Worm (Caenorhabditis elegans) whole organism, early embryonic: ENCODE results near the gene ZK1010.12.

Source experiments
- B0310.2 ChIP-seq: sonication (generic microtip); optimal IDR thresholded peaks from 2 replicates; lab custom pipeline; 2016; ENCODE audit warnings: mild to moderate bottlenecking, missing genetic modification characterization, missing compliant biosample characterization
- aly-1 ChIP-seq: sonication (generic microtip); optimal IDR thresholded peaks from 2 replicates; lab custom pipeline; 2016; ENCODE audit warnings: missing genetic modification characterization, missing compliant biosample characterization
- ama-1 ChIP-seq: fragments of 150-350 bp; optimal IDR thresholded peaks from 2 replicates; lab custom pipeline; 2014
- ceh-13 ChIP-seq: fragments of 200-800 bp; sonication (Bioruptor generic); optimal IDR thresholded peaks from 2 replicates; lab custom pipeline; 2018; ENCODE audit warnings: mild to moderate bottlenecking, missing genetic modification characterization, missing compliant biosample characterization
- ets-7 ChIP-seq: sonication (generic microtip); optimal IDR thresholded peaks from 2 replicates; lab custom pipeline; 2016; ENCODE audit warnings: missing genotype, missing genetic modification characterization, missing compliant biosample characterization
- flt-1 ChIP-seq: fragments of 200-800 bp; sonication (Bioruptor generic); IDR thresholded peaks from 2 replicates; pipeline ENCODE4 v1.3.6; 2022; ENCODE audit warnings: missing genetic modification characterization, missing compliant biosample characterization
- hmbx-1 ChIP-seq: sonication (generic microtip); optimal IDR thresholded peaks from 2 replicates; lab custom pipeline; 2016; ENCODE audit warnings: mild to moderate bottlenecking, missing genetic modification characterization, missing compliant biosample characterization
- hnd-1 ChIP-seq: sonication (generic microtip); optimal IDR thresholded peaks from 2 replicates; lab custom pipeline; 2016; ENCODE audit warnings: missing genetic modification characterization, missing compliant biosample characterization
- sea-1 ChIP-seq: fragments of 200-800 bp; sonication (Bioruptor generic); conservative IDR thresholded peaks from 2 replicates; pipeline ENCODE4 v1.3.6; 2022; ENCODE audit warnings: missing genetic modification characterization, missing compliant biosample characterization
- tbx-11 ChIP-seq: fragments of 200-800 bp; sonication (Bioruptor generic); IDR thresholded peaks from 2 replicates; pipeline ENCODE4 v1.3.6; 2022; ENCODE audit warnings: missing genetic modification characterization, missing compliant biosample characterization
- tbx-37 ChIP-seq: fragments of 200-800 bp; sonication (Bioruptor generic); conservative IDR thresholded peaks from 2 replicates; pipeline ENCODE4 v1.3.6; 2022; ENCODE audit warnings: missing genetic modification reagents, missing genetic modification characterization, missing compliant biosample characterization

DNA sequence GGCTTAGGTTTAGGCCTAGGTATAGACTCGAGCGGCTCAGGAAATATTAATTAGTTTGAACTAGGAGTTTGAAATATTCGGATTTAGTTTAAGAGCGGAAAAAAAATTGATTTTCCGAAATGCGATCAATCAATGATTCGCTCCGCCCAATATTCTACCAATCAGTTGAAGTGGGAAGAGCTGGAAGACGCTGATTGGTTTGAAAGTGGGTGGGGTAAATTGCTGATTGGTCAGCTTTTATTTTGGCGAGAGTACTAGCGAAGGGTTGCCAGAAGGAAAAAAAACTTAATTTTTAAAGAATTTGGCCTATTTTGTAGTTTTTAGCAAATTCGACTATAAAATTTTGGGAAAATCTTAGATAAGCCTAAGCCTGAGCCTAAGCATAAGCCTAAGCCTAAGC lies 47.0 kb upstream of the ZK1010.12 start:
- TF ChIP-seq flt-1 (GFP tag; lab: Robert Waterston, UW) (no peak), ama-1 (lab: Kevin White, UChicago) (no peak), ets-7 (no peak), tbx-37 (GFP tag; lab: Robert Waterston, UW) (no peak), tbx-11 (GFP tag; lab: Robert Waterston, UW) (no peak), sea-1 (GFP tag; lab: Robert Waterston, UW) (no peak), ceh-13 (no peak), aly-1 (tag; lab: Kevin White, UChicago) (no peak), B0310.2 (no peak), hmbx-1 (tag; lab: Kevin White, UChicago) (no peak), hnd-1 (tag; lab: Kevin White, UChicago) (no peak)
